Comparison of ENCODE assay signal across 1 worm cellular context in the genomic region with DNA sequence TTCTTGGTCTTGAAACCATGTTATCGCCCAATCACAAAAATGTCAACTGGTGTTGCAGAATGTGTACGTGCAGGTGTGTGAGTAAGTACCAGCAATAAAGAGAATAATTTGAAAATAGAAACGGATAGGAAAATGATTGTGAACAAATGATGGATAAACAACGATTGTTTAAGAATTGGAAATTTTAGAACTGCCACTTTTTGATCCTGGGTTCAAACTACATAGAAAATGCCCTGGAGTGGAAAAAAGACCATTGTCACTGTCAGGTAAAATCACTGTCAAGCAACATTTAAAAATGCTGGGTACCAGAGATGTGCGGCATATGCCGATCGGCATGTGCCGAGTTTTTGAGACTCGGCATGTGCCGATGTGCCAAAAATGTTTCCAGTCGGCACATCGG.
TF ChIP-seq lines count a peak whose summit lies in the region.

No protein-coding gene starts in this region.

TF ChIP-seq in whole organism, L1 larva, 84 proteins besides CTCF, POLR2A, EP300 and RAD21 (continued from another document):
- TF ChIP-seq jun-1 (tag; optimal IDR thresholded peaks at IDR 0.05; lab: Kevin White, UChicago) = no peak
